Fruit fly (Drosophila melanogaster) whole organism, embryonic: ENCODE data around the gene Top3alpha.
A peak's percentile ranks its signal among the peaks of the same experiment; 100 is the strongest.

Source experiments
- BEAF-32 ChIP-seq: fragments of 200-800 bp; sonication (Bioruptor generic); optimal IDR thresholded peaks from 3 replicates; lab custom pipeline; 2017; ENCODE audit warnings: missing biosample characterization, missing genetic modification characterization, mild to moderate bottlenecking, moderate library complexity, missing genetic modification reagents
- Bgb ChIP-seq: fragments of 200-800 bp; sonication (Bioruptor generic); IDR thresholded peaks from 2 replicates; pipeline ENCODE4 v1.3.6; 2022; ENCODE audit warnings: missing biosample characterization, missing genetic modification characterization; ENCODE audit not compliant: partially characterized antibody
- CG11504 ChIP-seq: fragments of 200-800 bp; sonication (Bioruptor generic); optimal IDR thresholded peaks from 3 replicates; lab custom pipeline; 2019; ENCODE audit warnings: missing biosample characterization, mild to moderate bottlenecking, missing genetic modification characterization, moderate library complexity
- CG12299 ChIP-seq: fragments of 200-800 bp; sonication (Bioruptor generic); optimal IDR thresholded peaks from 2 replicates; lab custom pipeline; 2018; ENCODE audit warnings: missing biosample characterization, mild to moderate bottlenecking, missing genetic modification characterization
- CG12942 ChIP-seq: fragments of 200-800 bp; sonication (Bioruptor generic); optimal IDR thresholded peaks from 3 replicates; lab custom pipeline; 2016; ENCODE audit warnings: missing biosample characterization, missing genetic modification characterization
- CG13287 ChIP-seq: fragments of 200-800 bp; sonication (Bioruptor generic); IDR thresholded peaks from 2 replicates; pipeline ENCODE4 v1.3.6; 2022; ENCODE audit warnings: missing biosample characterization, missing genetic modification characterization; ENCODE audit not compliant: partially characterized antibody
- CG14667 ChIP-seq: fragments of 200-800 bp; sonication (Bioruptor generic); IDR thresholded peaks from 2 replicates; pipeline ENCODE4 v1.3.6; 2022; ENCODE audit warnings: missing biosample characterization, missing genetic modification characterization
- CG14860 ChIP-seq: fragments of 200-800 bp; sonication (Bioruptor generic); IDR thresholded peaks from 3 replicates; pipeline ENCODE4 v1.3.6; 2022; ENCODE audit warnings: missing biosample characterization, missing genetic modification characterization; ENCODE audit not compliant: partially characterized antibody
- CG15011 ChIP-seq: fragments of 200-800 bp; sonication (Bioruptor generic); optimal IDR thresholded peaks from 3 replicates; lab custom pipeline; 2018; ENCODE audit warnings: missing biosample characterization, mild to moderate bottlenecking, missing genetic modification characterization
- CG16863 ChIP-seq: fragments of 200-800 bp; sonication (Bioruptor generic); optimal IDR thresholded peaks from 3 replicates; lab custom pipeline; 2016; ENCODE audit warnings: missing biosample characterization, missing genetic modification characterization
- CG2712 ChIP-seq: fragments of 200-800 bp; optimal IDR thresholded peaks from 3 replicates; lab custom pipeline; 2019; ENCODE audit warnings: missing biosample characterization, mild to moderate bottlenecking, missing genetic modification characterization, moderate library complexity
- CG31388 ChIP-seq: fragments of 200-800 bp; sonication (Bioruptor generic); optimal IDR thresholded peaks from 2 replicates; lab custom pipeline; 2016; ENCODE audit warnings: missing biosample characterization, missing genetic modification characterization
- CG34224 ChIP-seq: fragments of 200-800 bp; sonication (Bioruptor generic); IDR thresholded peaks from 3 replicates; pipeline ENCODE4 v1.3.6; 2022; ENCODE audit warnings: missing biosample characterization, missing genetic modification characterization; ENCODE audit not compliant: partially characterized antibody
- CG42726 ChIP-seq: fragments of 200-800 bp; sonication (Bioruptor generic); IDR thresholded peaks from 2 replicates; pipeline ENCODE4 v1.3.6; 2022; ENCODE audit warnings: missing biosample characterization, missing genetic modification characterization; ENCODE audit not compliant: partially characterized antibody
- CG6654 ChIP-seq: fragments of 200-800 bp; sonication (Bioruptor generic); optimal IDR thresholded peaks from 2 replicates; lab custom pipeline; 2017; ENCODE audit warnings: missing biosample characterization, mild to moderate bottlenecking, missing genetic modification characterization
- CG6689 ChIP-seq: fragments of 200-800 bp; sonication (Bioruptor generic); IDR thresholded peaks from 2 replicates; pipeline ENCODE4 v1.3.6; 2022; ENCODE audit warnings: missing biosample characterization, missing genetic modification characterization
- CG7745 ChIP-seq: fragments of 200-800 bp; sonication (Bioruptor generic); optimal IDR thresholded peaks from 2 replicates; lab custom pipeline; 2018; ENCODE audit warnings: missing biosample characterization, mild to moderate bottlenecking, missing genetic modification characterization, moderate library complexity
- CG7928 ChIP-seq: fragments of 200-800 bp; sonication (Bioruptor generic); optimal IDR thresholded peaks from 2 replicates; lab custom pipeline; 2017; ENCODE audit warnings: missing biosample characterization, mild to moderate bottlenecking, missing genetic modification characterization
- CG8359 ChIP-seq: fragments of 200-800 bp; sonication (Bioruptor generic); optimal IDR thresholded peaks from 2 replicates; lab custom pipeline; 2017; ENCODE audit warnings: missing biosample characterization, mild to moderate bottlenecking, missing genetic modification characterization, borderline replicate concordance
- Dp ChIP-seq: fragments of 200-800 bp; sonication (Bioruptor generic); optimal IDR thresholded peaks from 2 replicates; lab custom pipeline; 2018; ENCODE audit warnings: missing biosample characterization, mild to moderate bottlenecking, missing genetic modification characterization, moderate library complexity
- HmgZ ChIP-seq: fragments of 200-800 bp; sonication (Bioruptor generic); optimal IDR thresholded peaks from 2 replicates; lab custom pipeline; 2018; ENCODE audit warnings: missing biosample characterization, mild to moderate bottlenecking, missing genetic modification characterization
- Mad ChIP-seq: fragments of 200-800 bp; sonication (Bioruptor generic); optimal IDR thresholded peaks from 2 replicates; lab custom pipeline; 2016; ENCODE audit warnings: missing biosample characterization, missing genetic modification characterization
- NFAT ChIP-seq: fragments of 200-800 bp; sonication (Bioruptor generic); IDR thresholded peaks from 2 replicates; pipeline ENCODE4 v1.3.6; 2022; ENCODE audit warnings: missing biosample characterization, missing genetic modification characterization
- NK7.1 ChIP-seq: fragments of 200-800 bp; sonication (Bioruptor generic); optimal IDR thresholded peaks from 3 replicates; lab custom pipeline; 2016; ENCODE audit warnings: missing biosample characterization, missing genetic modification characterization
- Neu2 ChIP-seq: fragments of 200-800 bp; sonication (Bioruptor generic); optimal IDR thresholded peaks from 3 replicates; lab custom pipeline; 2016; ENCODE audit warnings: missing biosample characterization, missing genetic modification characterization, borderline replicate concordance
- PHDP ChIP-seq: fragments of 200-800 bp; sonication (Bioruptor generic); optimal IDR thresholded peaks from 3 replicates; lab custom pipeline; 2018; ENCODE audit warnings: missing biosample characterization, mild to moderate bottlenecking, missing genetic modification characterization, moderate library complexity
- al ChIP-seq: fragments of 200-800 bp; sonication (Bioruptor generic); IDR thresholded peaks from 2 replicates; pipeline ENCODE4 v1.3.6; 2022; ENCODE audit warnings: missing biosample characterization, missing genetic modification characterization
- cad ChIP-seq: fragments of >200 bp; optimal IDR thresholded peaks from 2 replicates; lab custom pipeline; 2017; ENCODE audit warnings: missing biosample characterization, missing genetic modification characterization
- chif ChIP-seq, 2 experiments: fragments of 200-800 bp; sonication (Bioruptor generic); optimal IDR thresholded peaks; 3 replicates each; lab custom pipeline; 2016; ENCODE audit warnings: missing biosample characterization in 2 of 2, missing genetic modification characterization in 2 of 2
- dati ChIP-seq: fragments of 200-800 bp; sonication (Bioruptor generic); IDR thresholded peaks from 2 replicates; pipeline ENCODE4 v1.3.6; 2022; ENCODE audit warnings: missing biosample characterization, missing genetic modification characterization
- gce ChIP-seq: fragments of 200-800 bp; sonication (Bioruptor generic); IDR thresholded peaks from 3 replicates; pipeline ENCODE4 v1.3.6; 2022; ENCODE audit warnings: missing biosample characterization, missing genetic modification characterization
- grn ChIP-seq: fragments of 200-800 bp; sonication (Bioruptor generic); optimal IDR thresholded peaks from 3 replicates; lab custom pipeline; 2017; ENCODE audit warnings: missing biosample characterization, missing genetic modification characterization
- gsb-n ChIP-seq: fragments of 200-800 bp; sonication (Bioruptor generic); optimal IDR thresholded peaks from 3 replicates; lab custom pipeline; 2018; ENCODE audit warnings: missing biosample characterization, mild to moderate bottlenecking, missing genetic modification characterization
- hkb ChIP-seq, 2 experiments: fragments of 200-800 bp in 1 of 2; fragments of >200 bp in 1 of 2; sonication (Bioruptor generic) in 1 of 2; IDR thresholded peaks in 1 of 2; optimal IDR thresholded peaks in 1 of 2; 2 replicates each; pipeline versions ENCODE4 v1.3.6 to Lab custom; 2017 to 2022; ENCODE audit warnings: missing biosample characterization in 1 of 2, missing genetic modification characterization in 1 of 2
- jing ChIP-seq: fragments of 200-800 bp; sonication (Bioruptor generic); optimal IDR thresholded peaks from 2 replicates; lab custom pipeline; 2018; ENCODE audit warnings: missing biosample characterization, mild to moderate bottlenecking, missing genetic modification characterization
- kni ChIP-seq: fragments of 200-800 bp; sonication (Bioruptor generic); optimal IDR thresholded peaks from 3 replicates; lab custom pipeline; 2017; ENCODE audit warnings: mild to moderate bottlenecking, missing biosample characterization, missing genetic modification reagents, missing genetic modification characterization
- nerfin-2 ChIP-seq: fragments of 200-800 bp; sonication (Bioruptor generic); IDR thresholded peaks from 2 replicates; pipeline ENCODE4 v1.3.6; 2022; ENCODE audit warnings: missing biosample characterization, missing genetic modification characterization; ENCODE audit not compliant: partially characterized antibody
- p53 ChIP-seq: fragments of 200-800 bp; sonication (Bioruptor generic); optimal IDR thresholded peaks from 2 replicates; lab custom pipeline; 2016; ENCODE audit warnings: missing biosample characterization, missing genetic modification characterization
- pan ChIP-seq, 4 experiments: fragments of >200 bp in 3 of 4; fragments of 200-800 bp in 1 of 4; sonication (Bioruptor generic) in 1 of 4; optimal IDR thresholded peaks in 3 of 4; IDR thresholded peaks in 1 of 4; 2 replicates each; pipeline versions ENCODE4 v1.3.6 to Lab custom; 2017 to 2022; ENCODE audit warnings: missing biosample characterization in 2 of 4, missing genetic modification characterization in 2 of 4, mixed read lengths in 1 of 4
- ro ChIP-seq: fragments of 200-800 bp; sonication (Bioruptor generic); IDR thresholded peaks from 2 replicates; pipeline ENCODE4 v1.3.6; 2022; ENCODE audit warnings: missing biosample characterization, missing genetic modification characterization
- sc ChIP-seq, 3 experiments: fragments of >200 bp in 2 of 3; fragments of 200-800 bp in 1 of 3; sonication (Bioruptor generic) in 1 of 3; optimal IDR thresholded peaks; 2 replicates in 2 of 3; 3 replicates in 1 of 3; lab custom pipeline; 2017; ENCODE audit warnings: mild to moderate bottlenecking in 1 of 3, missing biosample characterization in 1 of 3, missing genetic modification characterization in 1 of 3, missing genetic modification reagents in 1 of 3
- sd ChIP-seq: fragments of 200-800 bp; sonication (Bioruptor generic); optimal IDR thresholded peaks from 3 replicates; lab custom pipeline; 2018; ENCODE audit warnings: missing biosample characterization, mild to moderate bottlenecking, missing genetic modification characterization, moderate library complexity
- sens-2 ChIP-seq: fragments of 200-800 bp; sonication (Bioruptor generic); IDR thresholded peaks from 2 replicates; pipeline ENCODE4 v1.3.6; 2022; ENCODE audit warnings: missing biosample characterization, missing genetic modification characterization
- toy ChIP-seq: fragments of 200-800 bp; sonication (Bioruptor generic); IDR thresholded peaks from 2 replicates; pipeline ENCODE4 v1.3.6; 2022; ENCODE audit warnings: missing biosample characterization, missing genetic modification characterization
- ttk ChIP-seq: fragments of 200-800 bp; sonication (Bioruptor generic); IDR thresholded peaks from 2 replicates; pipeline ENCODE4 v2.1.2; 2022; ENCODE audit warnings: missing biosample characterization, missing genetic modification characterization

Top3alpha gene

dm6 chr2L:19480406-19481334 lies 17.3 kb upstream of the Top3alpha start (continued):
- TF ChIP-seq sens-2 (GFP tag; lab: Robert Waterston, UW), result no peak
- TF ChIP-seq gce, result no peak
- no peak for TF ChIP-seq hkb (optimal IDR thresholded peaks at IDR 0.05; lab: Kevin White, UChicago)
- peak; percentile 36; the same call in 1 of the 2 replicates for TF ChIP-seq hkb (GFP tag; IDR thresholded peaks at IDR 0.05; lab: Robert Waterston, UW)

dm6 chr2L:19484539-19484938 lies 13.4 kb upstream of the Top3alpha start, which contains the start of the genes CG10195 and CG13084:
TSS of gene CG10195 (minus strand) at chr2L:19484705.
TSS of gene CG13084 (plus strand) at chr2L:19484930.
- TF ChIP-seq jing (GFP tag; lab: Kevin White, UChicago) (no peak), nerfin-2 (GFP tag; lab: Robert Waterston, UW) (0 out of 2 replicates have a peak, but pooled peaks have one; percentile 35), CG6654 (GFP tag; lab: Kevin White, UChicago) (no peak), NFAT (GFP tag; lab: Robert Waterston, UW) (no peak), Dp (peak; percentile 80), CG13287 (peak; percentile 64), HmgZ (tag; lab: Kevin White, UChicago) (no peak), CG7928 (GFP tag; lab: Kevin White, UChicago) (no peak), BEAF-32 (GFP tag; lab: Kevin White, UChicago) (peak; percentile 14), CG11504 (tag; lab: Kevin White, UChicago) (no peak), dati (no peak), CG6689 (GFP tag; lab: Robert Waterston, UW) (no peak), CG12299 (tag; lab: Kevin White, UChicago) (no peak), chif (GFP tag; optimal IDR thresholded peaks at IDR 0.05; lab: Kevin White, UChicago) (no peak), CG12942 (GFP tag; lab: Kevin White, UChicago) (no peak), kni (GFP tag; lab: Kevin White, UChicago) (no peak), CG7745 (no peak), cad (GFP tag; lab: Kevin White, UChicago) (no peak), Neu2 (GFP tag; lab: Kevin White, UChicago) (no peak), p53 (GFP tag; lab: Kevin White, UChicago) (no peak), ro (GFP tag; lab: Robert Waterston, UW) (no peak), gsb-n (tag; lab: Kevin White, UChicago) (no peak), CG14667 (GFP tag; lab: Robert Waterston, UW) (no peak), grn (no peak), toy (GFP tag; lab: Robert Waterston, UW) (no peak), CG34224 (GFP tag; lab: Robert Waterston, UW) (peak; percentile 64), CG14860 (peak; percentile 52; the same call in 2 of the 3 replicates), NK7.1 (GFP tag; lab: Kevin White, UChicago) (no peak), sc (optimal IDR thresholded peaks at IDR 0.05; lab: Kevin White, UChicago) (no peak), sc (GFP tag; optimal IDR thresholded peaks at IDR 0.05; lab: Kevin White, UChicago) (no peak), CG8359 (GFP tag; lab: Kevin White, UChicago) (no peak), sd (no peak), pan (optimal IDR thresholded peaks at IDR 0.05; lab: Kevin White, UChicago) (no peak), pan (GFP tag; optimal IDR thresholded peaks at IDR 0.05 in 1 of 2, IDR thresholded peaks at IDR 0.05 in 1 of 2) (no peak), Mad (GFP tag; lab: Kevin White, UChicago) (no peak), Bgb (peak; percentile 27; the same call in 1 of the 2 replicates), CG15011 (GFP tag; lab: Kevin White, UChicago) (no peak), PHDP (no peak), al (GFP tag; lab: Robert Waterston, UW) (no peak), CG16863 (GFP tag; lab: Kevin White, UChicago) (no peak), CG31388 (GFP tag; lab: Kevin White, UChicago) (no peak), CG2712 (no peak), CG42726 (no peak), ttk (GFP tag; lab: Robert Waterston, UW) (no peak)
